Worm (Caenorhabditis elegans): Measurements from ENCODE around the gene B0212.3.

Gene B0212.3

ce11 chrIV:3520957-3521356 is 19.0 kb upstream of the B0212.3 start (continued):
- TF ChIP-seq ceh-19 (GFP tag; optimal IDR thresholded peaks at IDR 0.05) (no peak), ets-4 (tag; optimal IDR thresholded peaks at IDR 0.05) (no peak), F13H6.1 (tag; optimal IDR thresholded peaks at IDR 0.05) (no peak), ceh-22 (tag; optimal IDR thresholded peaks at IDR 0.05) (peak; percentile 36), sox-2 (GFP tag; IDR thresholded peaks at IDR 0.05) (no peak), pha-4 (tag; optimal IDR thresholded peaks at IDR 0.05) (no peak), lin-11 (tag; optimal IDR thresholded peaks at IDR 0.05) (no peak), gmeb-2 (tag; optimal IDR thresholded peaks at IDR 0.05) (no peak), hlh-13 (GFP tag; optimal IDR thresholded peaks at IDR 0.05) (no peak), ceh-18 (tag; optimal IDR thresholded peaks at IDR 0.05) (no peak), tbx-7 (tag; optimal IDR thresholded peaks at IDR 0.05) (no peak), pax-1 (tag; optimal IDR thresholded peaks at IDR 0.05) (no peak), eyg-1 (tag; optimal IDR thresholded peaks at IDR 0.05) (peak; percentile 21), hlh-15 (tag; optimal IDR thresholded peaks at IDR 0.05) (no peak), rnt-1 (tag; optimal IDR thresholded peaks at IDR 0.05) (no peak), unc-3 (GFP tag; conservative IDR thresholded peaks at IDR 0.05) (no peak), unc-3 (tag; optimal IDR thresholded peaks at IDR 0.05) (no peak), hlh-6 (tag; optimal IDR thresholded peaks at IDR 0.05) (no peak), ceh-34 (tag; optimal IDR thresholded peaks at IDR 0.05) (peak; percentile 95), unc-55 (GFP tag; optimal IDR thresholded peaks at IDR 0.05) (no peak), pros-1 (tag; optimal IDR thresholded peaks at IDR 0.05) (no peak)

- TF ChIP-seq pha-2 (tag; optimal IDR thresholded peaks at IDR 0.05) = no peak
- TF ChIP-seq ztf-16 (tag; optimal IDR thresholded peaks at IDR 0.05) = no peak
- TF ChIP-seq ttx-3 (tag; optimal IDR thresholded peaks at IDR 0.05) = peak; percentile 8
- no peak for TF ChIP-seq npax-4 (tag; optimal IDR thresholded peaks at IDR 0.05)
- TF ChIP-seq odd-2 (tag; optimal IDR thresholded peaks at IDR 0.05) = no peak
- no peak for TF ChIP-seq ceh-30 (tag; optimal IDR thresholded peaks at IDR 0.05)
- TF ChIP-seq ets-4 (tag; optimal IDR thresholded peaks at IDR 0.05) = no peak
- TF ChIP-seq syd-9 (tag; optimal IDR thresholded peaks at IDR 0.05) = no peak
- peak; percentile 25 for TF ChIP-seq unc-55 (GFP tag; optimal IDR thresholded peaks at IDR 0.05)
- TF ChIP-seq ceh-22 (tag; optimal IDR thresholded peaks at IDR 0.05) = no peak
- no peak for TF ChIP-seq pros-1 (tag; optimal IDR thresholded peaks at IDR 0.05)
- no peak for TF ChIP-seq dmd-4 (tag; optimal IDR thresholded peaks at IDR 0.05; ENCODE audit: borderline replicate concordance)
- TF ChIP-seq nhr-232 (tag; optimal IDR thresholded peaks at IDR 0.05) = no peak
- TF ChIP-seq tbx-2 (tag; optimal IDR thresholded peaks at IDR 0.05) = no peak
- no peak for TF ChIP-seq tbx-7 (tag; optimal IDR thresholded peaks at IDR 0.05)
- TF ChIP-seq ref-2 (tag; optimal IDR thresholded peaks at IDR 0.05) = peak; percentile 23
- TF ChIP-seq lin-11 (tag; optimal IDR thresholded peaks at IDR 0.05) = no peak
- no peak for TF ChIP-seq mec-3 (tag; optimal IDR thresholded peaks at IDR 0.05; ENCODE audit: borderline replicate concordance)
- peak; percentile 28 for TF ChIP-seq ceh-48 (tag; optimal IDR thresholded peaks at IDR 0.05)
- TF ChIP-seq fkh-6 (tag; optimal IDR thresholded peaks at IDR 0.05) = no peak
- TF ChIP-seq pqm-1 (tag; optimal IDR thresholded peaks at IDR 0.05) = no peak
- TF ChIP-seq fax-1 (tag; optimal IDR thresholded peaks at IDR 0.05) = no peak
- no peak for TF ChIP-seq ceh-24 (tag; optimal IDR thresholded peaks at IDR 0.05)
- TF ChIP-seq ahr-1 (tag; optimal IDR thresholded peaks at IDR 0.05) = no peak
- TF ChIP-seq lim-6 (tag; optimal IDR thresholded peaks at IDR 0.05) = no peak
- TF ChIP-seq elt-4 (tag; optimal IDR thresholded peaks at IDR 0.05) = no peak
- peak; percentile 36 for TF ChIP-seq ceh-6 (GFP tag; optimal IDR thresholded peaks at IDR 0.05)
- TF ChIP-seq ceh-31 (tag; optimal IDR thresholded peaks at IDR 0.05) = peak; percentile 59
- no peak for TF ChIP-seq pha-4 (tag; optimal IDR thresholded peaks at IDR 0.05)
- TF ChIP-seq fkh-10 (GFP tag; optimal IDR thresholded peaks at IDR 0.05) = no peak
- no peak for TF ChIP-seq hlh-6 (tag; optimal IDR thresholded peaks at IDR 0.05)
- TF ChIP-seq che-1 (tag; optimal IDR thresholded peaks at IDR 0.05) = no peak
Measured at ce11 chrIV:3521710-3522109, 18.3 kb upstream of the B0212.3 start.

All from whole organism, late embryonic.